Fruit fly (Drosophila melanogaster) whole organism, prepupa: ENCODE measurements around the gene CG15756.

Experiments used
- Blimp-1 ChIP-seq: fragments of 200-800 bp; sonication (Bioruptor generic); optimal IDR thresholded peaks from 3 replicates; lab custom pipeline; 2017; ENCODE audit warnings: missing biosample characterization, missing genetic modification characterization, mild to moderate bottlenecking, moderate library complexity, missing genetic modification reagents
- CG11902 ChIP-seq: fragments of 200-800 bp; sonication (Bioruptor generic); optimal IDR thresholded peaks from 3 replicates; lab custom pipeline; 2016; ENCODE audit warnings: missing biosample characterization, missing genetic modification characterization
- CG34406 ChIP-seq: fragments of 200-800 bp; sonication (Bioruptor generic); optimal IDR thresholded peaks from 3 replicates; lab custom pipeline; 2016; ENCODE audit warnings: missing biosample characterization, missing genetic modification characterization
- CG3919 ChIP-seq: fragments of 200-800 bp; sonication (Bioruptor generic); optimal IDR thresholded peaks from 3 replicates; lab custom pipeline; 2016; ENCODE audit warnings: missing biosample characterization, missing genetic modification characterization
- CG6792 ChIP-seq: fragments of 200-800 bp; sonication (Bioruptor generic); optimal IDR thresholded peaks from 3 replicates; lab custom pipeline; 2016; ENCODE audit warnings: missing biosample characterization, missing genetic modification characterization
- CG7368 ChIP-seq: fragments of 200-800 bp; sonication (Bioruptor generic); optimal IDR thresholded peaks from 3 replicates; lab custom pipeline; 2016; ENCODE audit warnings: missing biosample characterization, missing genetic modification characterization
- CG8319 ChIP-seq: fragments of 200-800 bp; sonication (Bioruptor generic); optimal IDR thresholded peaks from 3 replicates; lab custom pipeline; 2016; ENCODE audit warnings: missing biosample characterization, missing genetic modification characterization
- Eip93F ChIP-seq: fragments of 200-800 bp; sonication (Bioruptor generic); optimal IDR thresholded peaks from 2 replicates; lab custom pipeline; 2016; ENCODE audit warnings: missing biosample characterization, mild to moderate bottlenecking, missing genetic modification characterization
- Hr39 ChIP-seq: fragments of 200-800 bp; sonication (Bioruptor generic); optimal IDR thresholded peaks from 2 replicates; lab custom pipeline; 2016; ENCODE audit warnings: missing biosample characterization, missing genetic modification characterization
- OdsH ChIP-seq: fragments of 200-800 bp; sonication (Bioruptor generic); optimal IDR thresholded peaks from 3 replicates; lab custom pipeline; 2016; ENCODE audit warnings: missing biosample characterization, missing genetic modification characterization
- eg ChIP-seq: fragments of 200-800 bp; sonication (Bioruptor generic); IDR thresholded peaks from 3 replicates; pipeline ENCODE4 v1.3.6; 2022; ENCODE audit warnings: missing biosample characterization, missing genetic modification characterization
- svp ChIP-seq: fragments of 200-800 bp; sonication (Bioruptor generic); peaks from one replicate; lab custom pipeline; 2016; ENCODE audit warnings: missing biosample characterization, missing genetic modification characterization

- TF ChIP-seq CG3919 (GFP tag; lab: Kevin White, UChicago) (no peak), svp (no peak), OdsH (no peak), CG34406 (no peak), Hr39 (GFP tag; lab: Kevin White, UChicago) (no peak), CG6792 (no peak), Eip93F (no peak), CG8319 (GFP tag; lab: Kevin White, UChicago) (no peak), eg (GFP tag; lab: Robert Waterston, UW) (no peak), Blimp-1 (no peak), CG7368 (GFP tag; lab: Kevin White, UChicago) (no peak), CG11902 (GFP tag; lab: Kevin White, UChicago) (no peak)
Observed at dm6 chrX:13530199-13530788, 3.9 kb upstream of the CG15756 start, which contains the start of gene CG44428.
